Worm (Caenorhabditis elegans) whole organism, late embryonic: ENCODE results near the gene hhat-2.

Experiments used
- C08G9.2 ChIP-seq: sonication (generic microtip); optimal IDR thresholded peaks from 2 replicates; lab custom pipeline; 2016; ENCODE audit warnings: mild to moderate bottlenecking, missing genetic modification characterization, moderate library complexity, missing compliant biosample characterization
- C38D4.7 ChIP-seq: fragments of 200-800 bp; sonication (Bioruptor generic); optimal IDR thresholded peaks from 2 replicates; lab custom pipeline; 2018; ENCODE audit warnings: mild to moderate bottlenecking, missing genetic modification characterization, moderate library complexity, missing compliant biosample characterization
- K02D7.2 ChIP-seq: sonication (generic microtip); optimal IDR thresholded peaks from 2 replicates; lab custom pipeline; 2017; ENCODE audit warnings: mild to moderate bottlenecking, missing genetic modification characterization, missing compliant biosample characterization
- T23F11.4 ChIP-seq: fragments of 200-800 bp; sonication (Bioruptor generic); optimal IDR thresholded peaks from 2 replicates; lab custom pipeline; 2018; ENCODE audit warnings: mild to moderate bottlenecking, missing genetic modification characterization, missing compliant biosample characterization
- Y22D7AL.16 ChIP-seq: sonication (generic microtip); optimal IDR thresholded peaks from 2 replicates; lab custom pipeline; 2016; ENCODE audit warnings: missing genetic modification characterization, missing compliant biosample characterization
- ahr-1 ChIP-seq: sonication (generic microtip); optimal IDR thresholded peaks from 2 replicates; lab custom pipeline; 2016; ENCODE audit warnings: missing genetic modification characterization, missing compliant biosample characterization
- ceh-18 ChIP-seq: sonication (generic microtip); optimal IDR thresholded peaks from 2 replicates; lab custom pipeline; 2016; ENCODE audit warnings: missing genetic modification characterization, missing compliant biosample characterization
- ceh-2 ChIP-seq: sonication (generic microtip); optimal IDR thresholded peaks from 2 replicates; lab custom pipeline; 2016; ENCODE audit warnings: missing genotype, missing genetic modification characterization, missing compliant biosample characterization
- ceh-22 ChIP-seq: sonication (generic microtip); optimal IDR thresholded peaks from 2 replicates; lab custom pipeline; 2017; ENCODE audit warnings: missing biosample characterization, missing genetic modification characterization
- ceh-24 ChIP-seq: sonication (generic microtip); optimal IDR thresholded peaks from 2 replicates; lab custom pipeline; 2016; ENCODE audit warnings: mild to moderate bottlenecking, missing genetic modification characterization, missing compliant biosample characterization
- ceh-31 ChIP-seq: sonication (generic microtip); optimal IDR thresholded peaks from 2 replicates; lab custom pipeline; 2016; ENCODE audit warnings: missing genetic modification characterization, missing compliant biosample characterization
- ceh-34 ChIP-seq: sonication (generic microtip); optimal IDR thresholded peaks from 2 replicates; lab custom pipeline; 2016; ENCODE audit warnings: mild to moderate bottlenecking, missing genetic modification characterization, missing compliant biosample characterization
- ceh-45 ChIP-seq: fragments of 200-800 bp; sonication (Bioruptor generic); IDR thresholded peaks from 2 replicates; pipeline ENCODE4 v1.3.6; 2022; ENCODE audit warnings: missing genetic modification reagents, missing genetic modification characterization, missing compliant biosample characterization
- ceh-6 ChIP-seq: fragments of 200-800 bp; sonication (Bioruptor generic); optimal IDR thresholded peaks from 2 replicates; lab custom pipeline; 2018; ENCODE audit warnings: mild to moderate bottlenecking, missing genetic modification characterization, missing compliant biosample characterization
- ceh-9 ChIP-seq: sonication (generic microtip); optimal IDR thresholded peaks from 2 replicates; lab custom pipeline; 2016; ENCODE audit warnings: mild to moderate bottlenecking, missing genetic modification characterization, inconsistent platforms, missing compliant biosample characterization
- che-1 ChIP-seq: sonication (generic microtip); optimal IDR thresholded peaks from 2 replicates; lab custom pipeline; 2016; ENCODE audit warnings: mild to moderate bottlenecking, missing genetic modification characterization, missing compliant biosample characterization
- dmd-4 ChIP-seq: sonication (generic microtip); optimal IDR thresholded peaks from 2 replicates; lab custom pipeline; 2016; ENCODE audit warnings: borderline replicate concordance, missing genetic modification characterization, missing compliant biosample characterization
- elt-4 ChIP-seq: sonication (generic microtip); optimal IDR thresholded peaks from 2 replicates; lab custom pipeline; 2016; ENCODE audit warnings: missing genetic modification characterization, missing compliant biosample characterization
- ets-4 ChIP-seq: sonication (generic microtip); optimal IDR thresholded peaks from 2 replicates; lab custom pipeline; 2016; ENCODE audit warnings: missing genetic modification characterization, missing compliant biosample characterization
- eyg-1 ChIP-seq: sonication (generic microtip); optimal IDR thresholded peaks from 2 replicates; lab custom pipeline; 2016; ENCODE audit warnings: missing genotype, missing genetic modification characterization, missing compliant biosample characterization
- fax-1 ChIP-seq: sonication (generic microtip); optimal IDR thresholded peaks from 2 replicates; lab custom pipeline; 2016; ENCODE audit warnings: missing genotype, missing genetic modification characterization, missing compliant biosample characterization
- fkh-6 ChIP-seq: sonication (generic microtip); optimal IDR thresholded peaks from 2 replicates; lab custom pipeline; 2016; ENCODE audit warnings: missing genetic modification characterization, missing compliant biosample characterization
- hlh-13 ChIP-seq: fragments of 200-800 bp; sonication (Bioruptor generic); optimal IDR thresholded peaks from 2 replicates; lab custom pipeline; 2018; ENCODE audit warnings: mild to moderate bottlenecking, missing genetic modification characterization, missing compliant biosample characterization
- hlh-15 ChIP-seq: sonication (generic microtip); optimal IDR thresholded peaks from 2 replicates; lab custom pipeline; 2016; ENCODE audit warnings: missing genetic modification characterization, missing compliant biosample characterization
- hlh-6 ChIP-seq: sonication (generic microtip); optimal IDR thresholded peaks from 2 replicates; lab custom pipeline; 2016; ENCODE audit warnings: missing genotype, missing genetic modification characterization, missing compliant biosample characterization
- hlh-8 ChIP-seq: sonication (generic microtip); optimal IDR thresholded peaks from 2 replicates; lab custom pipeline; 2016; ENCODE audit warnings: missing genotype, missing genetic modification characterization, missing compliant biosample characterization
- lim-6 ChIP-seq: sonication (generic microtip); optimal IDR thresholded peaks from 2 replicates; lab custom pipeline; 2016; ENCODE audit warnings: missing genetic modification characterization, missing compliant biosample characterization
- lin-11 ChIP-seq: fragments of 200-800 bp; sonication (Bioruptor generic); optimal IDR thresholded peaks from 2 replicates; lab custom pipeline; 2018; ENCODE audit warnings: mild to moderate bottlenecking, missing genetic modification characterization, missing compliant biosample characterization
- madf-2 ChIP-seq: sonication (generic microtip); optimal IDR thresholded peaks from 2 replicates; lab custom pipeline; 2017; ENCODE audit warnings: missing genetic modification characterization, missing compliant biosample characterization
- nfya-1 ChIP-seq: sonication (generic microtip); optimal IDR thresholded peaks from 2 replicates; lab custom pipeline; 2017; ENCODE audit warnings: missing genetic modification characterization, mild to moderate bottlenecking, missing compliant biosample characterization, antibody characterized with exemption, moderate library complexity
- nhr-11 ChIP-seq: fragments of 150-350 bp; optimal IDR thresholded peaks from 2 replicates; lab custom pipeline; 2014; ENCODE audit warnings: missing biosample characterization, missing genetic modification characterization
- npax-4 ChIP-seq: sonication (generic microtip); optimal IDR thresholded peaks from 2 replicates; lab custom pipeline; 2016; ENCODE audit warnings: missing genetic modification characterization, missing compliant biosample characterization
- pax-1 ChIP-seq: fragments of 150-350 bp; optimal IDR thresholded peaks from 2 replicates; lab custom pipeline; 2014; ENCODE audit warnings: missing biosample characterization, missing genetic modification characterization
- pha-2 ChIP-seq: sonication (generic microtip); optimal IDR thresholded peaks from 2 replicates; lab custom pipeline; 2017; ENCODE audit warnings: mild to moderate bottlenecking, missing genetic modification characterization, missing compliant biosample characterization
- pha-4 ChIP-seq: fragments of 150-350 bp; optimal IDR thresholded peaks from 2 replicates; lab custom pipeline; 2018; ENCODE audit warnings: missing biosample characterization, missing genetic modification reagents, missing genetic modification characterization
- pqm-1 ChIP-seq: sonication (generic microtip); optimal IDR thresholded peaks from 2 replicates; lab custom pipeline; 2016; ENCODE audit warnings: missing genetic modification characterization, missing compliant biosample characterization
- ref-2 ChIP-seq: sonication (generic microtip); optimal IDR thresholded peaks from 2 replicates; lab custom pipeline; 2016; ENCODE audit warnings: missing genetic modification characterization, missing compliant biosample characterization
- rnt-1 ChIP-seq: sonication (generic microtip); optimal IDR thresholded peaks from 2 replicates; lab custom pipeline; 2016; ENCODE audit warnings: missing genetic modification characterization, missing compliant biosample characterization
- syd-9 ChIP-seq: sonication (generic microtip); optimal IDR thresholded peaks from 2 replicates; lab custom pipeline; 2016; ENCODE audit warnings: mild to moderate bottlenecking, missing genetic modification characterization, moderate library complexity, missing compliant biosample characterization
- tbx-7 ChIP-seq: sonication (generic microtip); optimal IDR thresholded peaks from 2 replicates; lab custom pipeline; 2016; ENCODE audit warnings: missing genotype, missing genetic modification characterization, missing compliant biosample characterization
- ttx-3 ChIP-seq: sonication (generic microtip); optimal IDR thresholded peaks from 2 replicates; lab custom pipeline; 2016; ENCODE audit warnings: missing genetic modification reagents, missing genetic modification characterization, missing compliant biosample characterization
- unc-3 ChIP-seq, 2 experiments: fragments of 200-800 bp in 1 of 2; sonication (Bioruptor generic) in 1 of 2; sonication (generic microtip) in 1 of 2; conservative IDR thresholded peaks in 1 of 2; optimal IDR thresholded peaks in 1 of 2; 2 replicates each; pipeline versions ENCODE4 v1.3.6 to Lab custom; 2016 to 2022; ENCODE audit warnings: missing compliant biosample characterization in 2 of 2, missing genetic modification characterization in 2 of 2, missing genetic modification reagents in 1 of 2
- unc-42 ChIP-seq: sonication (generic microtip); optimal IDR thresholded peaks from 2 replicates; lab custom pipeline; 2016; ENCODE audit warnings: missing genotype, missing genetic modification characterization, missing compliant biosample characterization
- zip-5 ChIP-seq: sonication (generic microtip); optimal IDR thresholded peaks from 2 replicates; lab custom pipeline; 2016; ENCODE audit warnings: missing genetic modification characterization, missing compliant biosample characterization
- ztf-16 ChIP-seq: sonication (generic microtip); optimal IDR thresholded peaks from 2 replicates; lab custom pipeline; 2017; ENCODE audit warnings: missing genetic modification characterization, missing compliant biosample characterization

hhat-2 gene

ce11 chrIV:14829026-14829425, at the start of gene hhat-2:
hhat-2 (minus strand) TSS chrIV:14829126.
- TF ChIP-seq K02D7.2 (no peak), syd-9 (tag; lab: Kevin White, UChicago) (no peak), ceh-9 (no peak)

ce11 chrIV:14877657-14878056, 48.7 kb upstream of the hhat-2 start:
- TF ChIP-seq rnt-1 (tag; lab: Kevin White, UChicago), result no peak
- no peak for TF ChIP-seq hlh-15 (tag; lab: Kevin White, UChicago)
- TF ChIP-seq tbx-7, result no peak
- TF ChIP-seq fkh-6 (tag; lab: Kevin White, UChicago), result no peak
- TF ChIP-seq ceh-18 (tag; lab: Kevin White, UChicago), result no peak
- no peak for TF ChIP-seq fax-1 (tag; lab: Kevin White, UChicago)
- TF ChIP-seq pha-4 (tag; lab: Kevin White, UChicago), result no peak
- TF ChIP-seq ceh-24 (tag; lab: Kevin White, UChicago), result no peak
- no peak for TF ChIP-seq ceh-34
- no peak for TF ChIP-seq ztf-16
- TF ChIP-seq eyg-1 (tag; lab: Kevin White, UChicago), result no peak
- no peak for TF ChIP-seq unc-42 (tag; lab: Kevin White, UChicago)
- no peak for TF ChIP-seq ceh-45
- TF ChIP-seq zip-5 (tag; lab: Kevin White, UChicago), result no peak
- TF ChIP-seq C38D4.7, result no peak
- no peak for TF ChIP-seq ceh-22 (tag; lab: Kevin White, UChicago)
- TF ChIP-seq ceh-2, result no peak
- TF ChIP-seq, all 69 proteins: peak for 0

- TF ChIP-seq pha-2 (tag; lab: Kevin White, UChicago), result no peak
- TF ChIP-seq ceh-31 (tag; lab: Kevin White, UChicago), result peak; percentile 32
- no peak for TF ChIP-seq ref-2 (tag; lab: Kevin White, UChicago)
- TF ChIP-seq unc-42 (tag; lab: Kevin White, UChicago), result peak; percentile 40
- no peak for TF ChIP-seq ceh-6 (GFP tag; lab: Kevin White, UChicago)
- TF ChIP-seq rnt-1 (tag; lab: Kevin White, UChicago), result peak; percentile 33
- TF ChIP-seq npax-4 (tag; lab: Kevin White, UChicago), result no peak
- no peak for TF ChIP-seq lim-6 (tag; lab: Kevin White, UChicago)
- no peak for TF ChIP-seq madf-2
- no peak for TF ChIP-seq unc-3 (GFP tag; conservative IDR thresholded peaks at IDR 0.05; lab: Robert Waterston, UW)
- TF ChIP-seq unc-3 (tag; optimal IDR thresholded peaks at IDR 0.05; lab: Kevin White, UChicago), result no peak
- TF ChIP-seq ttx-3, result no peak
- no peak for TF ChIP-seq hlh-13 (GFP tag; lab: Kevin White, UChicago)
- TF ChIP-seq ztf-16, result peak; percentile 14
- peak; percentile 9 for TF ChIP-seq nfya-1 (tag; lab: Kevin White, UChicago)
- TF ChIP-seq nhr-11 (tag; lab: Kevin White, UChicago), result no peak
These were observed 47.7 kb upstream of the hhat-2 start for ce11 chrIV:14876632-14877031.

- TF ChIP-seq eyg-1 (tag; lab: Kevin White, UChicago), result no peak
- no peak for TF ChIP-seq elt-4 (tag; lab: Kevin White, UChicago)
- TF ChIP-seq ahr-1 (tag; lab: Kevin White, UChicago), result no peak
- no peak for TF ChIP-seq hlh-8 (tag; lab: Kevin White, UChicago)
- TF ChIP-seq dmd-4 (tag; lab: Kevin White, UChicago), result no peak
- TF ChIP-seq hlh-13 (GFP tag; lab: Kevin White, UChicago), result no peak
- peak; percentile 32 for TF ChIP-seq ets-4
- no peak for TF ChIP-seq C08G9.2 (tag; lab: Kevin White, UChicago)
- TF ChIP-seq pax-1, result peak; percentile 25
- no peak for TF ChIP-seq ceh-24 (tag; lab: Kevin White, UChicago)
- no peak for TF ChIP-seq pqm-1 (tag; lab: Kevin White, UChicago)
- TF ChIP-seq unc-3 (GFP tag; conservative IDR thresholded peaks at IDR 0.05; lab: Robert Waterston, UW), result no peak
- TF ChIP-seq unc-3 (tag; optimal IDR thresholded peaks at IDR 0.05; lab: Kevin White, UChicago), result no peak
- TF ChIP-seq ttx-3, result no peak
- TF ChIP-seq T23F11.4 (GFP tag; lab: Kevin White, UChicago), result peak; percentile 44
- no peak for TF ChIP-seq hlh-6 (tag; lab: Kevin White, UChicago)
- TF ChIP-seq ceh-18 (tag; lab: Kevin White, UChicago), result peak; percentile 1
- no peak for TF ChIP-seq che-1
- TF ChIP-seq K02D7.2, result no peak
- TF ChIP-seq nhr-11 (tag; lab: Kevin White, UChicago), result no peak
- TF ChIP-seq lin-11 (tag; lab: Kevin White, UChicago), result no peak
- TF ChIP-seq rnt-1 (tag; lab: Kevin White, UChicago), result no peak
- TF ChIP-seq madf-2, result no peak
- TF ChIP-seq Y22D7AL.16, result no peak
- TF ChIP-seq ceh-31 (tag; lab: Kevin White, UChicago), result peak; percentile 21
- TF ChIP-seq C38D4.7, result no peak
- TF ChIP-seq npax-4 (tag; lab: Kevin White, UChicago), result no peak
These were observed 46.1 kb upstream of the hhat-2 start for ce11 chrIV:14874926-14875570.
